Fruit fly (Drosophila melanogaster): Measurements from ENCODE around the gene CG31709.

Gene CG31709

DNA sequence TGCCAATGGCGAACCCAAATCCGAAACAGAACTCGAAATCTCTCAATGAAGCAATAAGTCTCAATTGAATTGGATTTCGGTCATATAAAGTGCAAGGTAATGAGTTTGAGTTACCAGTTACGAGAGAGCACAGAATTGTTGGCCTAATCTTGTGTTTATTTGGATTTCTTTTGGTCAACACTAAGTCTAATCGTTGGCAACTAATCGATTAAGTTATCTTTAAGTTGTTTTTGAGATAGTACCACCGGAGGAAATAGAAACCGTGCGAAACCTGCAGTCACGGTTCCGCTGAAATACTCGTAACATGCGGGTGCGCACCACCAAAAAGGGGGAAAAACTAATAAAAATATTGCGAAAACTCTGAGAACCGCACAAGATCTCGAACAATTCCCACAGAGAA lies 9.7 kb upstream of the CG31709 start, which contains the start of gene CG3841:
TSS of gene CG3841 (plus strand) at position 301 of the 400 bp plus-strand sequence.
- peak; percentile 40 for TF ChIP-seq exex (tag; optimal IDR thresholded peaks at IDR 0.05)
- TF ChIP-seq zen2 (GFP tag; IDR thresholded peaks at IDR 0.05; ENCODE audit: partially characterized antibody): no peak

DNA sequence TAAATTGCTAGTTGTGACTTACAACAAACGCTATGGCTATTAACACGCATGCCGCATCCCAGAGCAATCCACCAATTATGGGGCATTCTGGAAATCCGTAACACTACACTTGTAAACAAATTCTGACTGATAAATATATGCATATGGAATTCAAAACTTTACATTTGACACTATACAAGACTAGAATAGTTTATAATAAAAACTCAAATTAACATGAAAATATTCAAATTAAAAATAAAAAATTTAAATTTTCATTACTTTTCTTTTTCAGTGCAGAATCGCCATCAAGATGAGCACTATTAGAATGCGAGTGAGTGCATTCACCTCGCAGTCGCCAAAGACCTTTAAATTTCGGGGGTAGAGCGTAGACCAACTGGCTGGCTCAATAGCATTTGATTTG lies 6.5 kb upstream of the CG31709 start:
- TF ChIP-seq CG5953 (GFP tag; IDR thresholded peaks at IDR 0.05): no peak
- TF ChIP-seq ci (GFP tag; IDR thresholded peaks at IDR 0.05): 0 out of 3 replicates have a peak, but pooled peaks have one; percentile 22
- TF ChIP-seq B-H1 (GFP tag; IDR thresholded peaks at IDR 0.05): no peak
- no peak for TF ChIP-seq CG2875 (GFP tag; optimal IDR thresholded peaks at IDR 0.05)
- peak; percentile 31 for TF ChIP-seq Asciz (GFP tag; optimal IDR thresholded peaks at IDR 0.05)
- TF ChIP-seq mld (GFP tag; IDR thresholded peaks at IDR 0.05; ENCODE audit: partially characterized antibody): no peak
- peak; percentile 32 for TF ChIP-seq D19A (tag; optimal IDR thresholded peaks at IDR 0.05)
- no peak for TF ChIP-seq CG2889 (GFP tag; IDR thresholded peaks at IDR 0.05)
- no peak for TF ChIP-seq gce (GFP tag; IDR thresholded peaks at IDR 0.05)
- peak; percentile 61 for TF ChIP-seq Blimp-1 (GFP tag; optimal IDR thresholded peaks at IDR 0.05)
- TF ChIP-seq CG6791 (GFP tag; IDR thresholded peaks at IDR 0.05; ENCODE audit: partially characterized antibody): no peak
- peak; percentile 44 for TF ChIP-seq CG8388 (GFP tag; optimal IDR thresholded peaks at IDR 0.05)
- no peak for TF ChIP-seq pan (optimal IDR thresholded peaks at IDR 0.05)
- TF ChIP-seq pan (GFP tag; optimal IDR thresholded peaks at IDR 0.05 in 1 of 2, IDR thresholded peaks at IDR 0.05 in 1 of 2): no peak
- no peak for TF ChIP-seq TFAM (GFP tag; optimal IDR thresholded peaks at IDR 0.05)
- TF ChIP-seq ac (GFP tag; optimal IDR thresholded peaks at IDR 0.05): no peak
- TF ChIP-seq CG15514 (GFP tag; optimal IDR thresholded peaks at IDR 0.05): no peak
- no peak for TF ChIP-seq maf-S (GFP tag; optimal IDR thresholded peaks at IDR 0.05)
- peak; percentile 64 for TF ChIP-seq CG15696 (tag; optimal IDR thresholded peaks at IDR 0.05)
- TF ChIP-seq CG17802 (tag; optimal IDR thresholded peaks at IDR 0.05): no peak
- TF ChIP-seq CG7556 (GFP tag; optimal IDR thresholded peaks at IDR 0.05): peak; percentile 15
- peak; percentile 52 for TF ChIP-seq CG6689 (GFP tag; IDR thresholded peaks at IDR 0.05)
- no peak for TF ChIP-seq Optix (GFP tag; IDR thresholded peaks at IDR 0.05)
- TF ChIP-seq NfI (GFP tag; optimal IDR thresholded peaks at IDR 0.05): no peak
- peak; percentile 46 for TF ChIP-seq CG12391 (tag; optimal IDR thresholded peaks at IDR 0.05)
- TF ChIP-seq CG1529 (GFP tag; optimal IDR thresholded peaks at IDR 0.05): no peak
- TF ChIP-seq chm (GFP tag; IDR thresholded peaks at IDR 0.05): no peak
- TF ChIP-seq CG9876 (GFP tag; optimal IDR thresholded peaks at IDR 0.05): no peak
- TF ChIP-seq CG13424 (tag; optimal IDR thresholded peaks at IDR 0.05): peak; percentile 26
- peak; percentile 32 for TF ChIP-seq dmrt99B (tag; optimal IDR thresholded peaks at IDR 0.05)
- 0 out of 3 replicates have a peak, but pooled peaks have one; percentile 48 for TF ChIP-seq CG17361 (GFP tag; IDR thresholded peaks at IDR 0.05)
- peak; percentile 15; the same call in 1 of the 2 replicates for TF ChIP-seq E2f1 (GFP tag; IDR thresholded peaks at IDR 0.05)
- TF ChIP-seq zfh1 (GFP tag; IDR thresholded peaks at IDR 0.05): no peak
- no peak for TF ChIP-seq Adf1 (GFP tag; IDR thresholded peaks at IDR 0.05)
- TF ChIP-seq scrt (GFP tag; optimal IDR thresholded peaks at IDR 0.05): no peak
- TF ChIP-seq en (GFP tag; optimal IDR thresholded peaks at IDR 0.05): no peak
- no peak for TF ChIP-seq CG11560 (tag; IDR thresholded peaks at IDR 0.05)
- peak; percentile 39 for TF ChIP-seq CG7839 (tag; optimal IDR thresholded peaks at IDR 0.05)
- TF ChIP-seq phol (tag; optimal IDR thresholded peaks at IDR 0.05): peak; percentile 55
- no peak for TF ChIP-seq CG12071 (GFP tag; optimal IDR thresholded peaks at IDR 0.05)
- TF ChIP-seq CG17186 (GFP tag; optimal IDR thresholded peaks at IDR 0.05): no peak
- TF ChIP-seq CG9727 (GFP tag; optimal IDR thresholded peaks at IDR 0.05): peak; percentile 60
- peak; percentile 41 for TF ChIP-seq CG8924 (tag; optimal IDR thresholded peaks at IDR 0.05)
- no peak for TF ChIP-seq CG4707 (GFP tag; optimal IDR thresholded peaks at IDR 0.05)
- TF ChIP-seq Doc2 (GFP tag; IDR thresholded peaks at IDR 0.05): no peak
- TF ChIP-seq ken (GFP tag; IDR thresholded peaks at IDR 0.05): no peak
- peak; percentile 49 for TF ChIP-seq Spps (tag; optimal IDR thresholded peaks at IDR 0.05)

All from whole organism, embryonic.